Fruit fly (Drosophila melanogaster): Measurements from ENCODE around the gene Hsp67Bc.
A peak's percentile ranks its signal among the peaks of the same experiment; 100 is the strongest.

Hsp67Bc gene

DNA sequence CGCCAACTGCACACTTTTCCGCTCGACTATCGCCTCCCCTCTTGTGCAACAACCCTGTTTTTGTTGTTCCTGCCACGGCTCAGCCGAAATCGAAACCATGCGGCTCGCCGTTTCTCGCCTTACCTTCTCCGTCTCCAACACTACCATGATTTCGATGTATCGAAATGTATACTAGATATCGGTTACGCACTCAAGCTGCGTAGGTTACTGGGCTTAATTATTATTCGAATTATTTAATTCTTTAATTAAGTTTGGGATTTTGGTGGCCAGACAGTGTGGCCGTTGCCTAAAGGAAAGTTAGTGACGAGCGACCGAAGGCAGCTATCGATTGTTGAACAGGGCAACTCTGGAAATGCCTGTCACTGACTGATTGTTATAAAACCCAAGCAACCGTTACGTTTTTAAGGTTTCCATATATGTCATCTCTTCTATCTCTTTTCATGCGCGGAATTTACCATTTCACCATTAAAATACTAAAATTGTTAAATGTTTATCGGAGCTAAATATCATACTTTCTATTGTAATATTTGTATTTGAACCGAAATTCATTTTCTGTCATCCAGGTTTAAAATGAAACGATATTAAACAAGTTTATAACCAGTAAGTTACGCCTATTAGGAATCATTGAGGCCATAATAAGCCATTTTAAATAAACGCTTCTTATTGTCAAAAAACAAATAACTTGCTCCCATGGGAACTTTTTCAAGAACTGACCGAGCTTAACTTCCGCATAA, 30.0 kb upstream of the Hsp67Bc start, which contains the start of gene eIF4E1 (continued):
- TF ChIP-seq Xrp1 (GFP tag; IDR thresholded peaks at IDR 0.05): no peak
- TF ChIP-seq ro (GFP tag; IDR thresholded peaks at IDR 0.05): no peak
- TF ChIP-seq jigr1 (GFP tag; IDR thresholded peaks at IDR 0.05): no peak
- TF ChIP-seq cwo (GFP tag; optimal IDR thresholded peaks at IDR 0.05): no peak
- peak; percentile 13 for TF ChIP-seq Hsf (GFP tag; optimal IDR thresholded peaks at IDR 0.05)
- TF ChIP-seq danr (GFP tag; IDR thresholded peaks at IDR 0.05): no peak
- TF ChIP-seq Fer3 (tag; optimal IDR thresholded peaks at IDR 0.05): no peak
- no peak for TF ChIP-seq TFAM (GFP tag; optimal IDR thresholded peaks at IDR 0.05)
- no peak for TF ChIP-seq bowl (GFP tag; IDR thresholded peaks at IDR 0.05)
- TF ChIP-seq CG11456 (GFP tag; IDR thresholded peaks at IDR 0.05): no peak
- TF ChIP-seq CG32532 (GFP tag; IDR thresholded peaks at IDR 0.05): no peak
- TF ChIP-seq H2.0 (GFP tag; IDR thresholded peaks at IDR 0.05): no peak
- no peak for TF ChIP-seq CG13296 (GFP tag; optimal IDR thresholded peaks at IDR 0.05)
- TF ChIP-seq CG15479 (GFP tag; optimal IDR thresholded peaks at IDR 0.05): peak; percentile 73
- TF ChIP-seq Ets65A (GFP tag): peak; percentile 89
- TF ChIP-seq ap (GFP tag; IDR thresholded peaks at IDR 0.05): no peak
- TF ChIP-seq wdn (GFP tag; IDR thresholded peaks at IDR 0.05): no peak
- TF ChIP-seq CG1832 (GFP tag; optimal IDR thresholded peaks at IDR 0.05): no peak
- no peak for TF ChIP-seq CG14441 (GFP tag; IDR thresholded peaks at IDR 0.05)
- TF ChIP-seq E2f1 (GFP tag; IDR thresholded peaks at IDR 0.05): no peak
- peak; percentile 8 for TF ChIP-seq CG15696 (tag; optimal IDR thresholded peaks at IDR 0.05)
- TF ChIP-seq yki (optimal IDR thresholded peaks at IDR 0.05): no peak
- no peak for TF ChIP-seq dmrt11E (tag; optimal IDR thresholded peaks at IDR 0.05)
- TF ChIP-seq CG8765 (GFP tag; IDR thresholded peaks at IDR 0.05): no peak
- no peak for TF ChIP-seq CG32772 (GFP tag; IDR thresholded peaks at IDR 0.05)
- TF ChIP-seq CG14710 (tag; optimal IDR thresholded peaks at IDR 0.05): peak; percentile 71
- TF ChIP-seq Fer1 (GFP tag; optimal IDR thresholded peaks at IDR 0.05): no peak
- no peak for TF ChIP-seq CG2202 (tag; optimal IDR thresholded peaks at IDR 0.05)
- TF ChIP-seq abd-A (tag; optimal IDR thresholded peaks at IDR 0.05): no peak
- TF ChIP-seq C15 (GFP tag; IDR thresholded peaks at IDR 0.05): no peak
- TF ChIP-seq zf30C (GFP tag; optimal IDR thresholded peaks at IDR 0.05): no peak
- TF ChIP-seq grau (tag; optimal IDR thresholded peaks at IDR 0.05): no peak
- TF ChIP-seq CG11560 (tag; IDR thresholded peaks at IDR 0.05): no peak
- no peak for TF ChIP-seq pros (GFP tag; optimal IDR thresholded peaks at IDR 0.05)
- no peak for TF ChIP-seq run (tag; optimal IDR thresholded peaks at IDR 0.05)
- TF ChIP-seq CG2889 (GFP tag; IDR thresholded peaks at IDR 0.05): no peak
- no peak for TF ChIP-seq Atf-2 (GFP tag; optimal IDR thresholded peaks at IDR 0.05)
- TF ChIP-seq CG11696 (GFP tag; IDR thresholded peaks at IDR 0.05): no peak
- TF ChIP-seq lola (GFP tag; optimal IDR thresholded peaks at IDR 0.05): no peak
- no peak for TF ChIP-seq Dip3 (GFP tag; optimal IDR thresholded peaks at IDR 0.05)
- no peak for TF ChIP-seq bab2 (GFP tag; optimal IDR thresholded peaks at IDR 0.05)
- TF ChIP-seq pho (GFP tag; optimal IDR thresholded peaks at IDR 0.05): no peak
- TF ChIP-seq gsb-n (tag; optimal IDR thresholded peaks at IDR 0.05): no peak
- TF ChIP-seq Mrtf (GFP tag; IDR thresholded peaks at IDR 0.05): no peak
- TF ChIP-seq CG4404 (GFP tag; IDR thresholded peaks at IDR 0.05): no peak
- no peak for TF ChIP-seq wek (GFP tag; optimal IDR thresholded peaks at IDR 0.05)
- TF ChIP-seq pita (GFP tag; optimal IDR thresholded peaks at IDR 0.05): no peak
- no peak for TF ChIP-seq schlank (tag; optimal IDR thresholded peaks at IDR 0.05)
- TF ChIP-seq Kr (GFP tag; optimal IDR thresholded peaks at IDR 0.05): no peak
- no peak for TF ChIP-seq disco-r (GFP tag; optimal IDR thresholded peaks at IDR 0.05)
- no peak for TF ChIP-seq tx (GFP tag; optimal IDR thresholded peaks at IDR 0.05)
- TF ChIP-seq CG13287 (GFP tag; IDR thresholded peaks at IDR 0.05; ENCODE audit: partially characterized antibody): peak; percentile 80

Measured in whole organism, embryonic.